Fruit fly (Drosophila melanogaster): ENCODE measurements around the gene Ddrgk1.

Ddrgk1 gene

dm6 chr3R:21204500-21205167, 10.2 kb upstream of the Ddrgk1 start (continued):
- TF ChIP-seq fd96Cb (tag; optimal IDR thresholded peaks at IDR 0.05) (peak; percentile 92), Hr78 (GFP tag; optimal IDR thresholded peaks at IDR 0.05) (peak in 1 of 2 experiments; percentile 81), CG5953 (GFP tag; IDR thresholded peaks at IDR 0.05) (peak; percentile 79), CG2875 (GFP tag; optimal IDR thresholded peaks at IDR 0.05) (peak; percentile 78), jing (GFP tag; optimal IDR thresholded peaks at IDR 0.05) (peak; percentile 87), al (GFP tag; IDR thresholded peaks at IDR 0.05) (no peak), NC2β (GFP tag; optimal IDR thresholded peaks at IDR 0.05) (peak; percentile 82), Poxn (GFP tag; IDR thresholded peaks at IDR 0.05) (no peak), CG13296 (GFP tag; optimal IDR thresholded peaks at IDR 0.05) (peak; percentile 77), mld (GFP tag; IDR thresholded peaks at IDR 0.05; ENCODE audit: partially characterized antibody) (no peak), CG12769 (tag; optimal IDR thresholded peaks at IDR 0.05) (peak; percentile 79), gsb-n (tag; optimal IDR thresholded peaks at IDR 0.05) (peak; percentile 86), sisA (GFP tag; IDR thresholded peaks at IDR 0.05) (peak; percentile 78), fd3F (GFP tag; optimal IDR thresholded peaks at IDR 0.05) (peak; percentile 58), Nf-YB (GFP tag; optimal IDR thresholded peaks at IDR 0.05) (peak; percentile 69), Fer2 (tag; optimal IDR thresholded peaks at IDR 0.05) (peak; percentile 12), dmrt99B (tag; optimal IDR thresholded peaks at IDR 0.05) (peak; percentile 94), sens (GFP tag) (peak; percentile 99), CG14667 (GFP tag; IDR thresholded peaks at IDR 0.05) (peak; percentile 51; the same call in 1 of the 2 replicates), CG12744 (GFP tag; optimal IDR thresholded peaks at IDR 0.05) (peak; percentile 48), tup (GFP tag; optimal IDR thresholded peaks at IDR 0.05) (peak; percentile 29), ATbp (GFP tag; optimal IDR thresholded peaks at IDR 0.05) (peak; percentile 92), CG17361 (GFP tag; IDR thresholded peaks at IDR 0.05) (peak; percentile 95), CG10959 (GFP tag; IDR thresholded peaks at IDR 0.05) (peak; percentile 47; the same call in 1 of the 2 replicates), CG16779 (GFP tag; IDR thresholded peaks at IDR 0.05) (no peak), ara (GFP tag; IDR thresholded peaks at IDR 0.05) (peak; percentile 80), D19B (GFP tag; optimal IDR thresholded peaks at IDR 0.05) (peak; percentile 82), B-H2 (GFP tag; optimal IDR thresholded peaks at IDR 0.05) (no peak), sd (tag; optimal IDR thresholded peaks at IDR 0.05) (peak; percentile 59), stwl (tag; optimal IDR thresholded peaks at IDR 0.05) (no peak), Pdp1 (GFP tag; optimal IDR thresholded peaks at IDR 0.05) (peak; percentile 81 to 88), bsh (GFP tag; optimal IDR thresholded peaks at IDR 0.05) (peak; percentile 87 to 95), CG12071 (GFP tag; optimal IDR thresholded peaks at IDR 0.05) (peak; percentile 62), HLHmδ (GFP tag; optimal IDR thresholded peaks at IDR 0.05) (peak; percentile 53), Usf (GFP tag; optimal IDR thresholded peaks at IDR 0.05) (peak; percentile 11), CG14050 (GFP tag; IDR thresholded peaks at IDR 0.05) (peak; percentile 55; the same call in 2 of the 3 replicates), Oaz (GFP tag; IDR thresholded peaks at IDR 0.05) (0 out of 2 replicates have a peak, but pooled peaks have one; percentile 44), az2 (GFP tag; optimal IDR thresholded peaks at IDR 0.05) (peak; percentile 91), Meics (GFP tag; optimal IDR thresholded peaks at IDR 0.05) (peak; percentile 71), maf-S (GFP tag; optimal IDR thresholded peaks at IDR 0.05) (peak; percentile 41), Max (GFP tag; optimal IDR thresholded peaks at IDR 0.05) (peak; percentile 72), CG17186 (GFP tag; optimal IDR thresholded peaks at IDR 0.05) (peak; percentile 86), Med (GFP tag) (peak; percentile 93), eve (GFP tag; optimal IDR thresholded peaks at IDR 0.05) (peak in 1 of 2 experiments; percentile 98), Hmr (GFP tag; optimal IDR thresholded peaks at IDR 0.05) (peak; percentile 70), hbn (GFP tag; IDR thresholded peaks at IDR 0.05; ENCODE audit: partially characterized antibody) (no peak), gem (tag; optimal IDR thresholded peaks at IDR 0.05) (peak; percentile 94), CG9817 (tag; optimal IDR thresholded peaks at IDR 0.05) (peak; percentile 66)
